Worm (Caenorhabditis elegans) whole organism, late embryonic: ENCODE measurements around the gene exc-7.
A peak's percentile ranks its signal among the peaks of the same experiment; 100 is the strongest.

Source experiments
- C38D4.7 ChIP-seq: fragments of 200-800 bp; sonication (Bioruptor generic); optimal IDR thresholded peaks from 2 replicates; lab custom pipeline; 2018; ENCODE audit warnings: mild to moderate bottlenecking, missing genetic modification characterization, moderate library complexity, missing compliant biosample characterization
- Y22D7AL.16 ChIP-seq: sonication (generic microtip); optimal IDR thresholded peaks from 2 replicates; lab custom pipeline; 2016; ENCODE audit warnings: missing genetic modification characterization, missing compliant biosample characterization
- ahr-1 ChIP-seq: sonication (generic microtip); optimal IDR thresholded peaks from 2 replicates; lab custom pipeline; 2016; ENCODE audit warnings: missing genetic modification characterization, missing compliant biosample characterization
- ceh-19 ChIP-seq: fragments of 200-800 bp; sonication (Bioruptor generic); optimal IDR thresholded peaks from 2 replicates; lab custom pipeline; 2018; ENCODE audit warnings: mild to moderate bottlenecking, missing genetic modification characterization, missing compliant biosample characterization
- ceh-2 ChIP-seq: sonication (generic microtip); optimal IDR thresholded peaks from 2 replicates; lab custom pipeline; 2016; ENCODE audit warnings: missing genotype, missing genetic modification characterization, missing compliant biosample characterization
- ceh-31 ChIP-seq: sonication (generic microtip); optimal IDR thresholded peaks from 2 replicates; lab custom pipeline; 2016; ENCODE audit warnings: missing genetic modification characterization, missing compliant biosample characterization
- ceh-34 ChIP-seq: sonication (generic microtip); optimal IDR thresholded peaks from 2 replicates; lab custom pipeline; 2016; ENCODE audit warnings: mild to moderate bottlenecking, missing genetic modification characterization, missing compliant biosample characterization
- ceh-6 ChIP-seq: fragments of 200-800 bp; sonication (Bioruptor generic); optimal IDR thresholded peaks from 2 replicates; lab custom pipeline; 2018; ENCODE audit warnings: mild to moderate bottlenecking, missing genetic modification characterization, missing compliant biosample characterization
- ceh-9 ChIP-seq: sonication (generic microtip); optimal IDR thresholded peaks from 2 replicates; lab custom pipeline; 2016; ENCODE audit warnings: mild to moderate bottlenecking, missing genetic modification characterization, inconsistent platforms, missing compliant biosample characterization
- eyg-1 ChIP-seq: sonication (generic microtip); optimal IDR thresholded peaks from 2 replicates; lab custom pipeline; 2016; ENCODE audit warnings: missing genotype, missing genetic modification characterization, missing compliant biosample characterization
- fax-1 ChIP-seq: sonication (generic microtip); optimal IDR thresholded peaks from 2 replicates; lab custom pipeline; 2016; ENCODE audit warnings: missing genotype, missing genetic modification characterization, missing compliant biosample characterization
- fkh-10 ChIP-seq: fragments of 150-350 bp; optimal IDR thresholded peaks from 2 replicates; lab custom pipeline; 2014; ENCODE audit warnings: missing biosample characterization, missing genetic modification reagents, missing genetic modification characterization
- gmeb-2 ChIP-seq: sonication (generic microtip); optimal IDR thresholded peaks from 2 replicates; lab custom pipeline; 2016; ENCODE audit warnings: missing genetic modification characterization, inconsistent platforms, missing compliant biosample characterization
- hlh-13 ChIP-seq: fragments of 200-800 bp; sonication (Bioruptor generic); optimal IDR thresholded peaks from 2 replicates; lab custom pipeline; 2018; ENCODE audit warnings: mild to moderate bottlenecking, missing genetic modification characterization, missing compliant biosample characterization
- hlh-30 ChIP-seq: sonication (generic microtip); optimal IDR thresholded peaks from 2 replicates; lab custom pipeline; 2017; ENCODE audit warnings: antibody characterized with exemption, missing genetic modification characterization, missing compliant biosample characterization; ENCODE audit not compliant: insufficient read depth
- hlh-8 ChIP-seq: sonication (generic microtip); optimal IDR thresholded peaks from 2 replicates; lab custom pipeline; 2016; ENCODE audit warnings: missing genotype, missing genetic modification characterization, missing compliant biosample characterization
- lim-6 ChIP-seq: sonication (generic microtip); optimal IDR thresholded peaks from 2 replicates; lab custom pipeline; 2016; ENCODE audit warnings: missing genetic modification characterization, missing compliant biosample characterization
- mec-3 ChIP-seq: sonication (generic microtip); optimal IDR thresholded peaks from 2 replicates; lab custom pipeline; 2016; ENCODE audit warnings: borderline replicate concordance, missing genetic modification characterization, missing compliant biosample characterization
- nfya-1 ChIP-seq: sonication (generic microtip); optimal IDR thresholded peaks from 2 replicates; lab custom pipeline; 2017; ENCODE audit warnings: missing genetic modification characterization, mild to moderate bottlenecking, missing compliant biosample characterization, antibody characterized with exemption, moderate library complexity
- nhr-232 ChIP-seq: sonication (generic microtip); optimal IDR thresholded peaks from 2 replicates; lab custom pipeline; 2016; ENCODE audit warnings: missing genetic modification characterization, missing compliant biosample characterization
- pag-3 ChIP-seq: sonication (generic microtip); optimal IDR thresholded peaks from 2 replicates; lab custom pipeline; 2016; ENCODE audit warnings: missing compliant biosample characterization, missing genetic modification characterization, borderline replicate concordance
- pros-1 ChIP-seq: fragments of 150-350 bp; optimal IDR thresholded peaks from 2 replicates; lab custom pipeline; 2014; ENCODE audit warnings: missing biosample characterization, missing genetic modification reagents, missing genetic modification characterization
- ref-2 ChIP-seq: sonication (generic microtip); optimal IDR thresholded peaks from 2 replicates; lab custom pipeline; 2016; ENCODE audit warnings: missing genetic modification characterization, missing compliant biosample characterization
- sox-2 ChIP-seq: fragments of 200-800 bp; sonication (Bioruptor generic); IDR thresholded peaks from 2 replicates; pipeline ENCODE4 v1.3.6; 2022; ENCODE audit warnings: missing genetic modification reagents, missing genetic modification characterization, missing compliant biosample characterization
- syd-9 ChIP-seq: sonication (generic microtip); optimal IDR thresholded peaks from 2 replicates; lab custom pipeline; 2016; ENCODE audit warnings: mild to moderate bottlenecking, missing genetic modification characterization, moderate library complexity, missing compliant biosample characterization
- tbx-2 ChIP-seq: sonication (generic microtip); optimal IDR thresholded peaks from 2 replicates; lab custom pipeline; 2016; ENCODE audit warnings: missing genetic modification characterization, missing compliant biosample characterization
- tbx-7 ChIP-seq: sonication (generic microtip); optimal IDR thresholded peaks from 2 replicates; lab custom pipeline; 2016; ENCODE audit warnings: missing genotype, missing genetic modification characterization, missing compliant biosample characterization
- unc-42 ChIP-seq: sonication (generic microtip); optimal IDR thresholded peaks from 2 replicates; lab custom pipeline; 2016; ENCODE audit warnings: missing genotype, missing genetic modification characterization, missing compliant biosample characterization
- unc-55 ChIP-seq: sonication (generic microtip); optimal IDR thresholded peaks from 2 replicates; lab custom pipeline; 2017; ENCODE audit warnings: missing biosample characterization, missing genetic modification reagents, missing genetic modification characterization

Gene exc-7

DNA sequence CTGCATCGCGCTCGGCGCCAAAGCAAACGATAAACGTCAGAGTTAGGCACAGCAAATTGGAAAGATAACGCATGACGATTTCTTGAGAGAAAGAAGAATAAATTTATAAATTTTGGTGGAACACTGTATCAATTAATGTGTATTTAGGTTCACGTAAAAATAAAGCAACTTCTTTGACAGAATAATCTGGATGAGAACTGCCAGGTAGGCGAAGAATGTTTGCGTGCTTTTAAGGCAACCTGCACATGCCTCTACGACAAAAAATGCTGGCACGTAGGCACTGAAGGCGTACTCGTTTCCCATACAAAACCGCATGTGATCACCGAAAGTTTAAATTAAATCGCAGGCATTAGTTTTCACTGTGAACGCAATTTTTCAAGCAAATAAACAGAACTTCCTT, 22.6 kb upstream of the exc-7 start, which contains the start of gene F35H8.1:
Gene F35H8.1 (minus strand): TSS at position 101 of the 400 bp plus-strand sequence.
- TF ChIP-seq sox-2 (GFP tag; lab: Robert Waterston, UW), result no peak

DNA sequence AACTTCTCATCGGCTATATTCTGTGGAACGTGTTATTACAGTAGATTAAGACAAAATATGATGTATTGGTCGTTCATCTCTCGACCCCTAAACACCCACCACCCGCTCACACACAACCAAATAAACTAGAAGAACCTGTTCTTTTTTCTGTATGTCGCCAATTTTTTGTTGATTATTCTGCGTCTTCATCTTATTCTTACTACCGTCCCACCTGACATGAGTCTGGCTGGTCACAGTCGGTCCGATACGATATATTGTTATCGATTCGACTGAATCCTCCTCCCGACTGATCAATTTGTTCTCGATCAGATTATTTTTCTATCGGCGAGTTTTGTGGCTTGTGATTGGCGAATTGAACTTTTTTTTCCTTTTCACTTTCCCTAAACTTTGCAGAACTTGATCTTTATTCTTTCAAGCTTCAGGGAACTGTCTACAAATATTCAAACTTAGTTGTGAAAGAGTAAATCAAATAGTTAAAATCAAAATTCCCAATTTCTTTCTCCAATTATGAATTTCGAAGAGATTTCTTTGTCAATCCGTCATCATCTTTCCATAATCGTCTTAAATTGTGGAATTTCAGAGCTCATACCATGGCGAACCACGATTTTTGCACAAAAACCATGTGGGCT, 20.7 kb upstream of the exc-7 start, which contains the start of gene F35H8.2:
Gene F35H8.2 (plus strand): TSS at position 579 of the 629 bp plus-strand sequence.
- no peak for TF ChIP-seq ceh-19 (GFP tag; lab: Kevin White, UChicago)
- TF ChIP-seq unc-42, result no peak
- no peak for TF ChIP-seq tbx-7 (tag; lab: Kevin White, UChicago)
- TF ChIP-seq tbx-2 (tag; lab: Kevin White, UChicago), result no peak
- no peak for TF ChIP-seq hlh-13 (GFP tag; lab: Kevin White, UChicago)
- no peak for TF ChIP-seq fkh-10
- no peak for TF ChIP-seq pros-1 (tag; lab: Kevin White, UChicago)
- no peak for TF ChIP-seq ref-2 (tag; lab: Kevin White, UChicago)
- TF ChIP-seq ahr-1 (tag; lab: Kevin White, UChicago), result no peak

ce11 chrII:9556582-9556981, 19.2 kb upstream of the exc-7 start:
- TF ChIP-seq C38D4.7 (GFP tag; lab: Kevin White, UChicago) (no peak), eyg-1 (tag; lab: Kevin White, UChicago) (no peak), unc-42 (no peak), pag-3 (tag; lab: Kevin White, UChicago) (no peak), Y22D7AL.16 (tag; lab: Kevin White, UChicago) (no peak), fkh-10 (no peak), lim-6 (tag; lab: Kevin White, UChicago) (no peak), mec-3 (no peak), unc-55 (no peak), syd-9 (tag; lab: Kevin White, UChicago) (no peak), fax-1 (no peak), nhr-232 (tag; lab: Kevin White, UChicago) (no peak), ceh-9 (tag; lab: Kevin White, UChicago) (no peak)

- TF ChIP-seq ceh-31 (tag; lab: Kevin White, UChicago) (no peak), ceh-6 (GFP tag; lab: Kevin White, UChicago) (no peak), unc-42 (peak; percentile 47), ceh-2 (no peak), nfya-1 (tag; lab: Kevin White, UChicago) (no peak), hlh-8 (tag; lab: Kevin White, UChicago) (no peak), ceh-34 (no peak)
Observed at ce11 chrII:9557437-9558150, 18.2 kb upstream of the exc-7 start, which contains the start of gene zfp-2. Gene zfp-2 (plus strand): TSS chrII:9557650.

DNA sequence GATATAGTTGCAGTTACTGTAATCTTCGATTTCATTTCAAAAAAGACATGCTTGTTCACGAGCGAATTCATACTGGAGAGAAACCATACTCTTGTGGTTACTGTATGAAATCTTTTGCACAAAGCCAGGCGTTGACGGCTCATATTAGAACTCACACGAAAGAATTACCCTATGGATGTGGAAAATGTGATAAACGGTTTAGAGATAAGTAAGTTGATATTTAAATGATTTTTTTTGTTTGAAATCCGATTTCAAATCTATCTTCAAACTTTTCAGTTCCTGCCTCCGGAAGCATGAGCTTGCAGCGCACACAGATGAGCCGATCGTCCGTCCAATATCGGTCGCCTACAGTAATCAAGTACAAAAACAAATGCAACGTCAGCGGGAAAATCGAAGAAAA, 16.9 kb upstream of the exc-7 start:
- TF ChIP-seq hlh-13 (GFP tag; lab: Kevin White, UChicago), result no peak
- no peak for TF ChIP-seq hlh-30 (tag; lab: Kevin White, UChicago)
- TF ChIP-seq gmeb-2, result no peak
- TF ChIP-seq fax-1, result no peak
- TF ChIP-seq, all 69 proteins: peak for 0

DNA sequence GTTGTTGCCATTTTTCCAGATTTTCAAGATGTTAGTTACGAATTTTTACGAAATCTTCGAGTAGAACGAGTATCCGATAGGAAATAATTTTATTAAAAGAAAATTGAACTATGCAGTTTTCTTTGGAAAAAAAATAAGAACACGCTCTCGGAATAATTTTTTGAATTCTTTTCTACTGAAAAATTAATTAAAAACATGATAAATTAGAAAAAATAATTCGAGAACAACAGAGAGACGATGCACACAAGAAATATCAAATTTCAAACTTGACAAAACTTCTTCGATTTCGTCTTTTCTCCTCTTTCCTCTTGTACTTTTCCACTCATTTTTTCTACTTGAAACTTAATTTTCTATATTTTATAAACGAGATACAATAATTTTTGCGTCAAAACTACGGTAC, 15.8 kb upstream of the exc-7 start, which contains the start of gene F35H8.4:
Gene F35H8.4 (minus strand): TSS at position 101 of the 400 bp plus-strand sequence.
- TF ChIP-seq pros-1 (tag; lab: Kevin White, UChicago), result no peak
- TF ChIP-seq, all 69 proteins: peak for 0
